Fruit fly (Drosophila melanogaster) whole organism, adult: ENCODE data around the gene Cyp313a1.

Experiments used
- CG1620 ChIP-seq: fragments of 200-800 bp; sonication (Bioruptor generic); optimal IDR thresholded peaks from 2 replicates; lab custom pipeline; 2016; ENCODE audit warnings: missing biosample characterization, missing genetic modification characterization
- CG5204 ChIP-seq: fragments of 200-800 bp; sonication (Bioruptor generic); optimal IDR thresholded peaks from 2 replicates; lab custom pipeline; 2016; ENCODE audit warnings: missing biosample characterization, missing genetic modification characterization
- Clk ChIP-seq: fragments of 200-800 bp; sonication (Bioruptor generic); optimal IDR thresholded peaks from 2 replicates; lab custom pipeline; 2017; ENCODE audit warnings: missing biosample characterization, missing genetic modification characterization
- Hr96 ChIP-seq: fragments of 200-800 bp; sonication (Bioruptor generic); optimal IDR thresholded peaks from 2 replicates; lab custom pipeline; 2016; ENCODE audit warnings: missing biosample characterization, missing genetic modification characterization
- Mnt ChIP-seq: fragments of 200-800 bp; sonication (Bioruptor generic); optimal IDR thresholded peaks from 2 replicates; lab custom pipeline; 2016; ENCODE audit warnings: missing biosample characterization, mild to moderate bottlenecking, missing genetic modification characterization
- bab1 ChIP-seq: fragments of 200-800 bp; sonication (Bioruptor generic); optimal IDR thresholded peaks from 3 replicates; lab custom pipeline; 2019; ENCODE audit warnings: missing biosample characterization, mild to moderate bottlenecking, missing genetic modification characterization, moderate library complexity
- kay ChIP-seq: fragments of 200-800 bp; sonication (Bioruptor generic); peaks from one replicate; lab custom pipeline; 2016; ENCODE audit warnings: missing biosample characterization, missing genetic modification characterization, borderline replicate concordance
- pad ChIP-seq: fragments of 200-800 bp; sonication (Bioruptor generic); optimal IDR thresholded peaks from 3 replicates; lab custom pipeline; 2017; ENCODE audit warnings: missing biosample characterization, missing genetic modification characterization, mild to moderate bottlenecking, moderate library complexity, missing genetic modification reagents
- tj ChIP-seq: fragments of 200-800 bp; sonication (Bioruptor generic); optimal IDR thresholded peaks from 3 replicates; lab custom pipeline; 2017; ENCODE audit warnings: missing biosample characterization, mild to moderate bottlenecking, missing genetic modification characterization, moderate library complexity

dm6 chr3R:14473574-14473973 lies 47.3 kb upstream of the Cyp313a1 start:
- no peak for TF ChIP-seq Mnt (GFP tag; lab: Kevin White, UChicago)
- no peak for TF ChIP-seq Hr96 (GFP tag; lab: Kevin White, UChicago)
- TF ChIP-seq bab1 (GFP tag; lab: Kevin White, UChicago), result no peak
- no peak for TF ChIP-seq Clk (GFP tag; lab: Kevin White, UChicago)
- peak; percentile 51 for TF ChIP-seq CG5204 (GFP tag; lab: Kevin White, UChicago)
- peak; percentile 31 for TF ChIP-seq tj (GFP tag; lab: Kevin White, UChicago)
- TF ChIP-seq kay (GFP tag; lab: Kevin White, UChicago), result no peak
- TF ChIP-seq pad (GFP tag; lab: Kevin White, UChicago), result no peak
- no peak for TF ChIP-seq CG1620 (GFP tag; lab: Kevin White, UChicago)
